Worm (Caenorhabditis elegans) whole organism, mixed stage, embryonic: Measurements from ENCODE around the gene D1086.18.

ENCODE experiments used
- M03D4.4 ChIP-seq: sonication (generic microtip); optimal IDR thresholded peaks from 2 replicates; lab custom pipeline; 2017; ENCODE audit warnings: mild to moderate bottlenecking, missing genetic modification characterization, missing compliant biosample characterization
- bed-3 ChIP-seq: fragments of 200-800 bp; sonication (Bioruptor generic); optimal IDR thresholded peaks from 3 replicates; lab custom pipeline; 2018; ENCODE audit warnings: mild to moderate bottlenecking, missing genetic modification characterization, moderate library complexity, missing compliant biosample characterization
- blmp-1 ChIP-seq: fragments of 150-350 bp; optimal IDR thresholded peaks from 2 replicates; lab custom pipeline; 2014; ENCODE audit warnings: missing biosample characterization, missing genetic modification characterization
- ceh-43 ChIP-seq: fragments of 200-800 bp; sonication (Bioruptor generic); optimal IDR thresholded peaks from 2 replicates; lab custom pipeline; 2018; ENCODE audit warnings: mild to moderate bottlenecking, missing genetic modification characterization, moderate library complexity, missing compliant biosample characterization
- ceh-83 ChIP-seq: fragments of 200-800 bp; sonication (Bioruptor generic); optimal IDR thresholded peaks from 2 replicates; lab custom pipeline; 2018; ENCODE audit warnings: mild to moderate bottlenecking, missing genetic modification characterization, missing compliant biosample characterization
- ces-1 ChIP-seq: fragments of 150-350 bp; optimal IDR thresholded peaks from 2 replicates; lab custom pipeline; 2014; ENCODE audit warnings: missing biosample characterization, missing genetic modification reagents, missing genetic modification characterization
- cnd-1 ChIP-seq: fragments of 200-800 bp; sonication (Bioruptor generic); optimal IDR thresholded peaks from 2 replicates; lab custom pipeline; 2018; ENCODE audit warnings: mild to moderate bottlenecking, missing genetic modification characterization, missing compliant biosample characterization
- drap-1 ChIP-seq: fragments of 200-800 bp; sonication (Bioruptor generic); optimal IDR thresholded peaks from 3 replicates; lab custom pipeline; 2018; ENCODE audit warnings: mild to moderate bottlenecking, missing genetic modification characterization, missing compliant biosample characterization
- elt-1 ChIP-seq: sonication (generic microtip); optimal IDR thresholded peaks from 2 replicates; lab custom pipeline; 2017; ENCODE audit warnings: missing genetic modification characterization, mild to moderate bottlenecking, missing compliant biosample characterization, antibody characterized with exemption, moderate library complexity, borderline replicate concordance; ENCODE audit not compliant: insufficient read depth
- elt-3 ChIP-seq: fragments of 150-350 bp; optimal IDR thresholded peaks from 2 replicates; lab custom pipeline; 2014; ENCODE audit warnings: missing biosample characterization, missing genetic modification characterization
- ham-2 ChIP-seq: fragments of 200-800 bp; sonication (Bioruptor generic); optimal IDR thresholded peaks from 2 replicates; lab custom pipeline; 2018; ENCODE audit warnings: mild to moderate bottlenecking, missing genetic modification characterization, missing compliant biosample characterization
- hlh-1 ChIP-seq: fragments of 150-350 bp; optimal IDR thresholded peaks from 2 replicates; lab custom pipeline; 2014; ENCODE audit warnings: missing biosample characterization, missing genetic modification reagents, missing genetic modification characterization
- lin-13 ChIP-seq: fragments of 150-350 bp; optimal IDR thresholded peaks from 2 replicates; lab custom pipeline; 2014; ENCODE audit warnings: missing biosample characterization, missing genetic modification characterization
- lin-32 ChIP-seq: fragments of 200-800 bp; sonication (Bioruptor generic); optimal IDR thresholded peaks from 2 replicates; lab custom pipeline; 2018; ENCODE audit warnings: mild to moderate bottlenecking, missing genetic modification characterization, missing compliant biosample characterization
- lsy-2 ChIP-seq: fragments of 150-350 bp; optimal IDR thresholded peaks from 2 replicates; lab custom pipeline; 2014; ENCODE audit warnings: missing biosample characterization, missing genetic modification characterization
- mab-5 ChIP-seq: fragments of 150-350 bp; optimal IDR thresholded peaks from 2 replicates; lab custom pipeline; 2014; ENCODE audit warnings: missing biosample characterization, missing genetic modification characterization
- mep-1 ChIP-seq: fragments of 150-350 bp; optimal IDR thresholded peaks from 2 replicates; lab custom pipeline; 2017; ENCODE audit warnings: missing biosample characterization, missing genetic modification reagents, missing genetic modification characterization, inconsistent platforms
- mls-2 ChIP-seq: sonication (generic microtip); optimal IDR thresholded peaks from 2 replicates; lab custom pipeline; 2016; ENCODE audit warnings: mild to moderate bottlenecking, missing genetic modification characterization, moderate library complexity, missing compliant biosample characterization
- nhr-12 ChIP-seq: fragments of 150-350 bp; optimal IDR thresholded peaks from 2 replicates; lab custom pipeline; 2014; ENCODE audit warnings: missing biosample characterization, missing genetic modification characterization
- nhr-2 ChIP-seq: fragments of 150-350 bp; optimal IDR thresholded peaks from 2 replicates; lab custom pipeline; 2014; ENCODE audit warnings: missing biosample characterization, missing genetic modification characterization
- nhr-237 ChIP-seq: fragments of 150-350 bp; optimal IDR thresholded peaks from 2 replicates; lab custom pipeline; 2014; ENCODE audit warnings: missing biosample characterization, missing genetic modification characterization
- nhr-28 ChIP-seq: fragments of 150-350 bp; optimal IDR thresholded peaks from 2 replicates; lab custom pipeline; 2014; ENCODE audit warnings: missing biosample characterization, missing genetic modification characterization
- nhr-76 ChIP-seq: sonication (generic microtip); optimal IDR thresholded peaks from 2 replicates; lab custom pipeline; 2017; ENCODE audit warnings: missing biosample characterization, missing genetic modification characterization
- pha-4 ChIP-seq: fragments of 150-350 bp; optimal IDR thresholded peaks from 2 replicates; lab custom pipeline; 2018; ENCODE audit warnings: missing biosample characterization, missing genetic modification reagents, missing genetic modification characterization
- sem-2 ChIP-seq: fragments of 200-800 bp; sonication (Bioruptor generic); optimal IDR thresholded peaks from 2 replicates; lab custom pipeline; 2018; ENCODE audit warnings: mild to moderate bottlenecking, missing genetic modification characterization, missing compliant biosample characterization
- snpc-4 ChIP-seq: fragments of 150-350 bp; optimal IDR thresholded peaks from 2 replicates; lab custom pipeline; 2014; ENCODE audit warnings: missing biosample characterization, missing genetic modification characterization
- sptf-1 ChIP-seq: sonication (generic microtip); optimal IDR thresholded peaks from 2 replicates; lab custom pipeline; 2017; ENCODE audit warnings: mild to moderate bottlenecking, missing genetic modification characterization, moderate library complexity, missing compliant biosample characterization
- tbx-8 ChIP-seq: fragments of 200-800 bp; sonication (Bioruptor generic); optimal IDR thresholded peaks from 2 replicates; lab custom pipeline; 2018; ENCODE audit warnings: mild to moderate bottlenecking, missing genetic modification characterization, moderate library complexity, missing compliant biosample characterization
- unc-120 ChIP-seq: sonication (generic microtip); optimal IDR thresholded peaks from 2 replicates; lab custom pipeline; 2017; ENCODE audit warnings: missing genetic modification characterization, missing compliant biosample characterization; ENCODE audit not compliant: poor library complexity, severe bottlenecking
- unc-39 ChIP-seq: fragments of 150-350 bp; optimal IDR thresholded peaks from 2 replicates; lab custom pipeline; 2014; ENCODE audit warnings: missing biosample characterization, missing genetic modification characterization
- unc-62 ChIP-seq: fragments of 150-350 bp; optimal IDR thresholded peaks from 2 replicates; lab custom pipeline; 2014; ENCODE audit warnings: missing biosample characterization, missing genetic modification reagents, missing genetic modification characterization
- zip-8 ChIP-seq: fragments of 150-350 bp; optimal IDR thresholded peaks from 2 replicates; lab custom pipeline; 2014; ENCODE audit warnings: missing biosample characterization, missing genetic modification characterization
- ztf-11 ChIP-seq: fragments of 150-350 bp; optimal IDR thresholded peaks from 2 replicates; lab custom pipeline; 2014; ENCODE audit warnings: missing biosample characterization, missing genetic modification characterization

D1086.18 gene

DNA sequence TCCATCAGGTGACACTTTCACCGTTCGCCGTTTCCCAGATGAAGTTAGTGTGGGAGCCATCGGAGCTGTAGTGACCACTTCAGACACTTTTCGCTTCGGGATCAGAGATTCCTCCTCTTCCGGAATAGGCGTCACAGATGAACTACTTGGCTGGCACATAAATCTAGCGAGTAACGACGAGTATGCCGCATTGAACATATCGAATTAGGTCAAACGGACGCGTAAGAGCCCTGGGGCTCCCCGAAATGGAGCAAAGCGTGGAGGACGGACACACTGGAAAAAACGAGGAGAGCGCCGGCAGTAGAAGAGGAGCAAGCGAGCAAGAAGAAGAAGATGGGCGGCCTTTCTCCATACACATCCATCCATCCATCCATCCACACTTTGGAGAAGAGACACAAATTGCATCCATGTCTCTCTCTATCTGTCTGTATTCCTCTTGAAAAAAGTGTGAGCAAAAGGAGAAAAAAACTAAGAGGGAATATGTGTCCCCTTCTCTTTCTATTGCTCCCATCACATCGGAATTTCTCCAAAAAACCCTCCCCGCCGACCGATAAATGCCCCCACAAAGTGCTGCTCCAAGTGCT, 40.7 kb downstream of the D1086.18 start:
- TF ChIP-seq elt-1 (no peak), ces-1 (peak; percentile 58)
- TF ChIP-seq, all 35 proteins: peak for 1

DNA sequence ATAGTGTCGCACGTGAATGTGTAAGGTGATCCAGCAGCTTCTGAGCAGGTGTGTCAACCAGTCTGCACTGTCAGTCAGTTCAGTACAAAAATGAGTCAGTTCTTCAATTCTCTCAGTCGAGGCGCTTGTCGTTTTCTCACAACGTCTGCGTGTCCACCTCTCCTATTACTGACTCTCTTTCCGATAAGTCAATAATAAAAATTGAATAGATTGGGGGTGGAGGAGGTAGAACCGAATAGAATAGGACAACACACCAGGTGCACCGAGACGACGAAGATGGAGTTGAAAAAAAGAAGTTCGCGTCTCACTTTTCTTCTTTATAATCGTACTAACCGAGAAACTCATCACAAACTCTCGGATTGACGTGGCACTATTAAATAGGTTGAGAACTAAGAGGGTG, 42.1 kb downstream of the D1086.18 start:
- no peak for TF ChIP-seq unc-39 (tag; lab: Kevin White, UChicago)
- peak; percentile 80 for TF ChIP-seq ces-1

DNA sequence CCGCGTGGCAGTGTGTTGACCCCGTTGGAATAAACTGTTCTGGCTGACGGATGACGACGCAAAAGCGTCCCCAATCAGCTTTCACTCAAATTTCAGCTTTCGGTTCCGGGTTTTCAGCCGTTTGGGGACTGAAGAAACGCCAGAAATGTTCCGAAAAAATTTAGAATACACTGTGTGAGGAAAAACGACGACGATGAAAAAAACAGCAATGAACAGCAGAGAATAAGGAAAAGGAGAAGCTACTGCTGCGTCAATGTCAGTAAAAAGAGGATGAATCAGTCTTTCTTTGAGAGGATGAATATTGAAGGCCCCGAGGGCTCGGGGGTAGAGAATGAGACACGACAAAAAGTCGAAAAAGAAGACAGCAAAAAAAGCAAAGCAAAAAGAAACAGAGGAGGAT, 43.2 kb downstream of the D1086.18 start:
- TF ChIP-seq sptf-1 (tag; lab: Kevin White, UChicago) (peak; percentile 25), tbx-8 (GFP tag; lab: Kevin White, UChicago) (no peak), hlh-1 (tag; lab: Kevin White, UChicago) (no peak)

ce11 chrV:14130226-14130625, 44.5 kb downstream of the D1086.18 start:
- TF ChIP-seq sptf-1 (tag; lab: Kevin White, UChicago): peak; percentile 20
- TF ChIP-seq ces-1: peak; percentile 93
- no peak for TF ChIP-seq sem-2

DNA sequence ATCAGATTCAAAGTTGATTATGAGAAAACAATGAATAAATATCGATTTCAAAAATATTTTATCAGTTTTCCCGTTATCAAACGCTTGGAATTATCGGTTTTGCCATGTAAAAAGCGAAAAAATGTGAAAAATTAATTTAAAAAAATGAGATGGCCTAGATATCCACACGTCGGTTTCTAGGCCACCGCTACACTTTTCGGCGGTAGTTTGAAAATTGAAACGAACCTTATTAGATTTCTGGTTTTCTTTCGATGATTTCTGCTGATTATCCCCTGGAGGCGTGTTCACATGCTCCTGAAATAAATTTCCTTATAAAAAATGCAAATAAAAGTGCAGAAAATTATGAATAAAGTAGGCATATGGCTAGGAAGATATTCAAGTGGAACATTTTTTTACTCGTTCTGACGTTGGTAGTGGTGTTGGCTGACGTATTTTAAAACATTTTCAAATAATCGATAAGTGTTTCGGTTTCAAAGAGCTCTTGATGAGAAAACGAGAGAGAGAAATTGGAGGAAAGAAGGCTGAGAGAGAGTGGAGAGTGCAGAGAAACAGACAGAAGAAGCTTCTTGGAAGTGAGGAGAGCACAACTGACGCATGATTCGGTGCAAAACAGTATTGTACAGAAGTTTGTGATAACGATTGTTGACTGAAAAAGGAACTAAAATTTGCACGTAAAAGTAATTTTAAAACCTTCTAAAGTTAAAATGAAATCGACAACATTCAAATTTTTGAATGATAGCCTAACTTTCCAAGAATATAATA, 47.5 kb downstream of the D1086.18 start:
- TF ChIP-seq lsy-2: no peak
- peak; percentile 16 for TF ChIP-seq ces-1
- TF ChIP-seq hlh-1 (tag; lab: Kevin White, UChicago): peak; percentile 20
- TF ChIP-seq, all 35 proteins: peak for 2

- TF ChIP-seq unc-39 (tag; lab: Kevin White, UChicago) (no peak), mep-1 (tag; lab: Kevin White, UChicago) (no peak), nhr-2 (no peak), mls-2 (no peak), cnd-1 (no peak), nhr-12 (tag; lab: Kevin White, UChicago) (no peak), sptf-1 (tag; lab: Kevin White, UChicago) (no peak), M03D4.4 (tag; lab: Kevin White, UChicago) (no peak), ces-1 (no peak), blmp-1 (tag; lab: Kevin White, UChicago) (no peak), elt-1 (no peak), mab-5 (tag; lab: Kevin White, UChicago) (no peak), drap-1 (no peak), zip-8 (tag; lab: Kevin White, UChicago) (no peak), lsy-2 (no peak), ztf-11 (tag; lab: Kevin White, UChicago) (no peak), pha-4 (no peak), nhr-237 (tag; lab: Kevin White, UChicago) (no peak)
Observed at ce11 chrV:14134757-14135441, 49.2 kb downstream of the D1086.18 start.

DNA sequence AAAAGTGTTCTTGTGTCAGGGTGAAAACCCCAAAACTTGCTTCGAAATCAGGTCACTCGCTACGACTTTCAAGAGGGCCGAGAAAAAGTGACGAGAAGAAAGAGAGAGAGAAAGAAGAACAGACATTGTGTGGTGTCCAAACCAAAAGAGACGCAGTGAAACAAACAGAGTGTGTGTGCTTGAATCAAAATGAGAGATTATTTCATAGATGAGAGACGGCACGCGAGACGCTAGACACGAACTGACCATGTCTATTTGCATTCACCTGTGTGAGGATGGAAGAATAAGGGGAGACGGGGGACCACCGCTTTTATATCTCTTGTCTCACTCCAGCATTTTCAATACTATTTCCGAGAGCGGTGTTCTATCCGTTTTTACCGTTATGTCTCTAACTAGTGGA, 50.5 kb downstream of the D1086.18 start:
- TF ChIP-seq drap-1 (peak; percentile 61), elt-3 (tag; lab: Kevin White, UChicago) (no peak), mep-1 (tag; lab: Kevin White, UChicago) (peak; percentile 72), hlh-1 (tag; lab: Kevin White, UChicago) (peak; percentile 51), nhr-28 (tag; lab: Kevin White, UChicago) (no peak), nhr-76 (tag; lab: Kevin White, UChicago) (no peak), elt-1 (no peak), pha-4 (peak; percentile 86), ces-1 (peak; percentile 31), mab-5 (tag; lab: Kevin White, UChicago) (no peak), lin-32 (GFP tag; lab: Kevin White, UChicago) (no peak), snpc-4 (tag; lab: Kevin White, UChicago) (no peak), mls-2 (peak; percentile 38), nhr-2 (no peak), sem-2 (no peak), zip-8 (tag; lab: Kevin White, UChicago) (no peak), unc-120 (tag; lab: Kevin White, UChicago) (peak; percentile 59), ceh-83 (GFP tag; lab: Kevin White, UChicago) (no peak), nhr-237 (tag; lab: Kevin White, UChicago) (peak; percentile 78), unc-39 (tag; lab: Kevin White, UChicago) (no peak), bed-3 (GFP tag; lab: Kevin White, UChicago) (no peak), sptf-1 (tag; lab: Kevin White, UChicago) (peak; percentile 54), ham-2 (GFP tag; lab: Kevin White, UChicago) (peak; percentile 81), lsy-2 (peak; percentile 41), unc-62 (GFP tag; lab: Kevin White, UChicago) (peak; percentile 64), nhr-12 (tag; lab: Kevin White, UChicago) (no peak), lin-13 (tag; lab: Kevin White, UChicago) (no peak), ceh-43 (GFP tag; lab: Kevin White, UChicago) (no peak), ztf-11 (tag; lab: Kevin White, UChicago) (no peak)
